Worm (Caenorhabditis elegans) whole organism, young adult: ENCODE data around the gene srd-35.

Experiments used
- B0019.2 ChIP-seq: fragments of 200-800 bp; sonication (Bioruptor generic); conservative IDR thresholded peaks from 2 replicates; pipeline ENCODE4 v1.3.6; 2022; ENCODE audit warnings: missing genetic modification reagents, missing genetic modification characterization, missing compliant biosample characterization
- F10E7.11 ChIP-seq: sonication (generic microtip); optimal IDR thresholded peaks from 2 replicates; lab custom pipeline; 2017; ENCODE audit warnings: mild to moderate bottlenecking, missing genetic modification characterization, moderate library complexity, missing compliant biosample characterization
- F22D6.2 ChIP-seq: sonication (generic microtip); optimal IDR thresholded peaks from 2 replicates; lab custom pipeline; 2016; ENCODE audit warnings: mild to moderate bottlenecking, missing genetic modification characterization, missing compliant biosample characterization
- F33H1.4 ChIP-seq: fragments of 200-800 bp; sonication (Bioruptor generic); IDR thresholded peaks from 2 replicates; pipeline ENCODE4 v1.3.6; 2022; ENCODE audit warnings: missing genetic modification reagents, missing genetic modification characterization, missing compliant biosample characterization
- F37B4.10 ChIP-seq: fragments of 200-800 bp; sonication (Bioruptor generic); IDR thresholded peaks from 2 replicates; pipeline ENCODE4 v1.3.6; 2022; ENCODE audit warnings: missing genetic modification characterization, missing compliant biosample characterization
- K12H6.12 ChIP-seq: fragments of 200-800 bp; sonication (Bioruptor generic); optimal IDR thresholded peaks from 2 replicates; lab custom pipeline; 2018; ENCODE audit warnings: mild to moderate bottlenecking, missing genetic modification characterization, missing compliant biosample characterization
- Y56A3A.18 ChIP-seq: fragments of 200-800 bp; sonication (Bioruptor generic); IDR thresholded peaks from 2 replicates; pipeline ENCODE4 v1.3.6; 2022; ENCODE audit warnings: missing genetic modification reagents, missing genetic modification characterization, missing compliant biosample characterization
- Y95B8A.8 ChIP-seq: fragments of 200-800 bp; sonication (Bioruptor generic); IDR thresholded peaks from 2 replicates; pipeline ENCODE4 v1.3.6; 2022; ENCODE audit warnings: missing genetic modification reagents, missing genetic modification characterization, missing compliant biosample characterization
- attf-6 ChIP-seq: fragments of 200-800 bp; sonication (Bioruptor generic); IDR thresholded peaks from 2 replicates; pipeline ENCODE4 v1.3.6; 2022; ENCODE audit warnings: missing genetic modification reagents, missing genetic modification characterization, missing compliant biosample characterization
- ceh-91 ChIP-seq: fragments of 200-800 bp; sonication (Bioruptor generic); IDR thresholded peaks from 2 replicates; pipeline ENCODE4 v1.3.6; 2022; ENCODE audit warnings: missing genetic modification reagents, missing genetic modification characterization, missing compliant biosample characterization
- dpl-1 ChIP-seq: fragments of 150-350 bp; optimal IDR thresholded peaks from 2 replicates; lab custom pipeline; 2014; ENCODE audit warnings: missing biosample characterization, missing genetic modification reagents, missing genetic modification characterization
- efl-1 ChIP-seq: fragments of 150-350 bp; optimal IDR thresholded peaks from 2 replicates; lab custom pipeline; 2014; ENCODE audit warnings: missing biosample characterization, missing genetic modification reagents, missing genetic modification characterization
- egl-44 ChIP-seq: fragments of 200-800 bp; sonication (Bioruptor generic); IDR thresholded peaks from 2 replicates; pipeline ENCODE4 v1.3.6; 2022; ENCODE audit warnings: missing genetic modification reagents, missing genetic modification characterization, missing compliant biosample characterization
- ekl-4 ChIP-seq: fragments of 200-800 bp; sonication (Bioruptor generic); IDR thresholded peaks from 2 replicates; pipeline ENCODE4 v1.3.6; 2022; ENCODE audit warnings: missing genetic modification reagents, missing genetic modification characterization, missing compliant biosample characterization
- ets-4 ChIP-seq: fragments of 200-800 bp; sonication (Bioruptor generic); optimal IDR thresholded peaks from 2 replicates; lab custom pipeline; 2018; ENCODE audit warnings: mild to moderate bottlenecking, missing genetic modification characterization, missing compliant biosample characterization
- hlh-26 ChIP-seq: fragments of 200-800 bp; sonication (Bioruptor generic); conservative IDR thresholded peaks from 2 replicates; pipeline ENCODE4 v1.3.6; 2022; ENCODE audit warnings: missing genetic modification reagents, missing genetic modification characterization, missing compliant biosample characterization
- hmg-1.2 ChIP-seq: fragments of 200-800 bp; sonication (Bioruptor generic); IDR thresholded peaks from 2 replicates; pipeline ENCODE4 v1.3.6; 2022; ENCODE audit warnings: missing genetic modification reagents, missing genetic modification characterization, missing compliant biosample characterization
- lin-26 ChIP-seq: fragments of 200-800 bp; sonication (Bioruptor generic); IDR thresholded peaks from 2 replicates; pipeline ENCODE4 v1.3.6; 2022; ENCODE audit warnings: missing genetic modification reagents, missing genetic modification characterization, missing compliant biosample characterization
- lin-35 ChIP-seq, 3 experiments: fragments of 150-350 bp in 2 of 3; sonication (generic microtip) in 1 of 3; optimal IDR thresholded peaks; 2 replicates each; lab custom pipeline; 2014 to 2018; ENCODE audit warnings: missing biosample characterization in 3 of 3, missing genetic modification characterization in 3 of 3, missing genetic modification reagents in 3 of 3
- lir-1 ChIP-seq: fragments of 200-800 bp; sonication (Bioruptor generic); conservative IDR thresholded peaks from 2 replicates; pipeline ENCODE4 v1.3.6; 2022; ENCODE audit warnings: missing genetic modification reagents, missing genetic modification characterization, missing compliant biosample characterization
- madf-10 ChIP-seq: sonication (generic microtip); optimal IDR thresholded peaks from 2 replicates; lab custom pipeline; 2016; ENCODE audit warnings: mild to moderate bottlenecking, missing genetic modification characterization, missing compliant biosample characterization
- madf-6 ChIP-seq: fragments of 200-800 bp; sonication (Bioruptor generic); IDR thresholded peaks from 2 replicates; pipeline ENCODE4 v1.3.6; 2022; ENCODE audit warnings: missing genetic modification reagents, missing genetic modification characterization, missing compliant biosample characterization
- mcd-1 ChIP-seq: fragments of 200-800 bp; sonication (Bioruptor generic); IDR thresholded peaks from 2 replicates; pipeline ENCODE4 v1.3.6; 2022; ENCODE audit warnings: missing genetic modification reagents, missing genetic modification characterization, missing compliant biosample characterization
- mel-28 ChIP-seq: sonication (generic microtip); optimal IDR thresholded peaks from 2 replicates; lab custom pipeline; 2016; ENCODE audit warnings: borderline replicate concordance, mild to moderate bottlenecking, missing genetic modification characterization, missing compliant biosample characterization
- mes-4 ChIP-seq: sonication (generic microtip); optimal IDR thresholded peaks from 2 replicates; lab custom pipeline; 2016; ENCODE audit warnings: missing genotype, missing genetic modification characterization, missing compliant biosample characterization
- nhr-179 ChIP-seq: sonication (generic microtip); optimal IDR thresholded peaks from 2 replicates; lab custom pipeline; 2016; ENCODE audit warnings: mild to moderate bottlenecking, missing genetic modification characterization, missing compliant biosample characterization
- nhr-90 ChIP-seq: sonication (generic microtip); optimal IDR thresholded peaks from 2 replicates; lab custom pipeline; 2016; ENCODE audit warnings: missing genotype, mild to moderate bottlenecking, missing genetic modification characterization, missing compliant biosample characterization
- pbrm-1 ChIP-seq: fragments of 200-800 bp; sonication (Bioruptor generic); IDR thresholded peaks from 2 replicates; pipeline ENCODE4 v1.3.6; 2022; ENCODE audit warnings: missing genetic modification reagents, missing genetic modification characterization, missing compliant biosample characterization
- rec-8 ChIP-seq, 2 experiments: sonication (generic microtip); optimal IDR thresholded peaks; 2 replicates each; lab custom pipeline; 2016; ENCODE audit warnings: mild to moderate bottlenecking in 2 of 2, missing genetic modification characterization in 2 of 2, missing genetic modification reagents in 2 of 2, missing genotype in 2 of 2, missing biosample characterization in 1 of 2, missing compliant biosample characterization in 1 of 2, moderate library complexity in 1 of 2
- somi-1 ChIP-seq: fragments of 200-800 bp; sonication (Bioruptor generic); optimal IDR thresholded peaks from 2 replicates; lab custom pipeline; 2018; ENCODE audit warnings: mild to moderate bottlenecking, missing genetic modification characterization, missing compliant biosample characterization
- sptf-2 ChIP-seq: fragments of 200-800 bp; sonication (Bioruptor generic); optimal IDR thresholded peaks from 2 replicates; lab custom pipeline; 2018; ENCODE audit warnings: mild to moderate bottlenecking, missing genetic modification characterization, missing compliant biosample characterization
- tbp1 ChIP-seq: fragments of 200-800 bp; sonication (Bioruptor generic); optimal IDR thresholded peaks from 2 replicates; lab custom pipeline; 2018; ENCODE audit warnings: mild to moderate bottlenecking, missing genetic modification characterization, missing compliant biosample characterization
- tlf-1 ChIP-seq: fragments of 200-800 bp; sonication (Bioruptor generic); optimal IDR thresholded peaks from 2 replicates; lab custom pipeline; 2018; ENCODE audit warnings: mild to moderate bottlenecking, missing genetic modification characterization, missing compliant biosample characterization
- zim-3 ChIP-seq: sonication (generic microtip); optimal IDR thresholded peaks from 2 replicates; lab custom pipeline; 2017; ENCODE audit warnings: mild to moderate bottlenecking, missing genetic modification characterization, moderate library complexity, missing compliant biosample characterization
- ztf-18 ChIP-seq: sonication (generic microtip); optimal IDR thresholded peaks from 2 replicates; lab custom pipeline; 2016; ENCODE audit warnings: missing genotype, mild to moderate bottlenecking, missing genetic modification characterization, missing compliant biosample characterization
- ztf-28 ChIP-seq: fragments of 200-800 bp; sonication (Bioruptor generic); IDR thresholded peaks from 2 replicates; pipeline ENCODE4 v1.3.6; 2022; ENCODE audit warnings: missing genetic modification reagents, missing genetic modification characterization, missing compliant biosample characterization
- ztf-6 ChIP-seq: fragments of 200-800 bp; sonication (Bioruptor generic); IDR thresholded peaks from 2 replicates; pipeline ENCODE4 v1.3.6; 2022; ENCODE audit warnings: missing genetic modification reagents, missing genetic modification characterization, missing compliant biosample characterization

The srd-35 gene

ce11 chrV:12967925-12968327, 3.8 kb downstream of the srd-35 start, which contains the start of gene R186.8 (continued):
- TF ChIP-seq tlf-1 (GFP tag; lab: Kevin White, UChicago) (peak; percentile 57), madf-6 (GFP tag; lab: Robert Waterston, UW) (peak; percentile 68), tbp1 (GFP tag; lab: Kevin White, UChicago) (peak; percentile 60), ztf-6 (GFP tag; lab: Robert Waterston, UW) (0 out of 2 replicates have a peak, but pooled peaks have one; percentile 7), ekl-4 (peak; percentile 78), K12H6.12 (peak; percentile 67), egl-44 (GFP tag; lab: Robert Waterston, UW) (0 out of 2 replicates have a peak, but pooled peaks have one; percentile 49), madf-10 (peak; percentile 15), pbrm-1 (GFP tag; lab: Robert Waterston, UW) (peak; percentile 89), mcd-1 (GFP tag; lab: Robert Waterston, UW) (peak; percentile 98), B0019.2 (peak; percentile 63; the same call in 1 of the 2 replicates), dpl-1 (GFP tag; lab: Kevin White, UChicago) (peak; percentile 19), ceh-91 (peak; percentile 89), Y95B8A.8 (GFP tag; lab: Robert Waterston, UW) (peak; percentile 66; the same call in 1 of the 2 replicates), somi-1 (peak; percentile 63), lir-1 (GFP tag; lab: Robert Waterston, UW) (0 out of 2 replicates have a peak, but pooled peaks have one; percentile 32)

DNA sequence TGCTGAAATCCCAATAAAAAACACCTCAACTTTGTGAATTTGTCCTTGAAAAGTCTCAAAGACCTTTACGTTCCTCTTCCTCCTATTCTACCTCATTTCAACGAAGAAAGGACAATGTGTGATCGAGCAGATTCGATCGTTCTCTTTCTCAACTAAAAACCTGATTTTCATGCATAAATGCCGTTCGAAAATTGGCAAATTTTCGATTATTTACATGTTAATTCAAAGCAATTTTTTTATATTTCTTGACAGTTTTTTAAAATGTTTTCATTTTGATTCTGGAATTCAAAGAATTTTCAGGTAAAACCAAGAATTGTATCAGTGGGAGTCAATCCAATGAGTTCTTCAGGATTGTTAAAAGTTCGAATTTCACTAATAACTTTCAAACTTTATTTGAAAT, 4.4 kb downstream of the srd-35 start, which contains the start of gene lin-46:
Gene lin-46 (plus strand): TSS at position 301 of the 400 bp plus-strand sequence.
- TF ChIP-seq pbrm-1 (GFP tag; lab: Robert Waterston, UW), result no peak
- no peak for TF ChIP-seq attf-6 (GFP tag; lab: Robert Waterston, UW)
- TF ChIP-seq hmg-1.2 (GFP tag; lab: Robert Waterston, UW), result no peak
- no peak for TF ChIP-seq mes-4 (tag; lab: Kevin White, UChicago)
- no peak for TF ChIP-seq ztf-18 (tag; lab: Kevin White, UChicago)
- TF ChIP-seq ets-4, result no peak
- TF ChIP-seq rec-8 (tag; optimal IDR thresholded peaks at IDR 0.05; lab: Kevin White, UChicago), result no peak
- TF ChIP-seq zim-3 (tag; lab: Kevin White, UChicago), result no peak
- no peak for TF ChIP-seq Y56A3A.18 (GFP tag; lab: Robert Waterston, UW)
- TF ChIP-seq F10E7.11, result no peak
- TF ChIP-seq sptf-2, result no peak
- TF ChIP-seq F22D6.2 (tag; lab: Kevin White, UChicago), result no peak
- no peak for TF ChIP-seq nhr-179 (tag; lab: Kevin White, UChicago)
- TF ChIP-seq somi-1, result no peak

- TF ChIP-seq lir-1 (GFP tag; lab: Robert Waterston, UW) (no peak), efl-1 (GFP tag; lab: Kevin White, UChicago) (peak; percentile 32), nhr-90 (tag; lab: Kevin White, UChicago) (no peak), hmg-1.2 (GFP tag; lab: Robert Waterston, UW) (peak; percentile 26; the same call in 1 of the 2 replicates), Y95B8A.8 (GFP tag; lab: Robert Waterston, UW) (no peak), pbrm-1 (GFP tag; lab: Robert Waterston, UW) (no peak), mcd-1 (GFP tag; lab: Robert Waterston, UW) (peak; percentile 42; the same call in 1 of the 2 replicates), dpl-1 (GFP tag; lab: Kevin White, UChicago) (peak; percentile 6), hlh-26 (no peak), Y56A3A.18 (GFP tag; lab: Robert Waterston, UW) (no peak), mel-28 (tag; lab: Kevin White, UChicago) (no peak), ekl-4 (no peak), ztf-28 (GFP tag; lab: Robert Waterston, UW) (no peak), lin-26 (no peak), F33H1.4 (GFP tag; lab: Robert Waterston, UW) (no peak), lin-35 (GFP tag; optimal IDR thresholded peaks at IDR 0.05; lab: Kevin White, UChicago) (peak in 1 of 3 experiments; percentile 63), F37B4.10 (GFP tag; lab: Robert Waterston, UW) (no peak)
These were observed 6.5 kb downstream of the srd-35 start, which contains the start of gene pnn-1 for ce11 chrV:12970575-12971160. Gene pnn-1 (plus strand): TSS chrV:12971110.
